Worm (Caenorhabditis elegans) whole organism, mixed stage, embryonic: ENCODE results near the gene nlp-60.

Experiments
- ces-1 ChIP-seq: fragments of 150-350 bp; optimal IDR thresholded peaks from 2 replicates; lab custom pipeline; 2014; ENCODE audit warnings: missing biosample characterization, missing genetic modification reagents, missing genetic modification characterization
- elt-3 ChIP-seq: fragments of 150-350 bp; optimal IDR thresholded peaks from 2 replicates; lab custom pipeline; 2014; ENCODE audit warnings: missing biosample characterization, missing genetic modification characterization
- mep-1 ChIP-seq: fragments of 150-350 bp; optimal IDR thresholded peaks from 2 replicates; lab custom pipeline; 2017; ENCODE audit warnings: missing biosample characterization, missing genetic modification reagents, missing genetic modification characterization, inconsistent platforms
- ztf-11 ChIP-seq: fragments of 150-350 bp; optimal IDR thresholded peaks from 2 replicates; lab custom pipeline; 2014; ENCODE audit warnings: missing biosample characterization, missing genetic modification characterization

DNA sequence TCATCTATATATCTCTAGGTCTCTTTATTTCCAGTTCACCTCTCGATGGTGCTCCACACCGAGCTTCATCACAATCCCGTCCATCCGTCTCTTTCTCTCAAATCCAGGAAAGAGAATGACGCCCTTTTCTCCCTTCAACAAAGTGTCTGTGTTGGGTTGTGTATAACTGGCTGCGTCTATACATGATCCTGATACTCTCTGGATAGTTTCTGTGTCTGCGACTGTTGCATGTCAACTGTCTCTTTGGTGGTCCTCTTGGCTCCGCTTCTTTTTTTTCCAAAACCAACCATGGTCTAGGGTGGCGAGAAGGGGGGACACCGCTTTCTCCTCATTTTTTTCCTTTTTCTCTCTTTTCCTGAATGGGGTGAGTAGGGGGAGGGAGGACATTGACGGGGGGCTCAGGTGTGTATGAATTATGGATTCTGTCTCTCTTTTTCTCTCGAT is 49.5 kb downstream of the nlp-60 start:
- TF ChIP-seq ces-1 (GFP tag; lab: Kevin White, UChicago) (peak; percentile 27), elt-3 (no peak), ztf-11 (tag; lab: Kevin White, UChicago) (no peak), mep-1 (tag; lab: Kevin White, UChicago) (no peak)
